Fruit fly (Drosophila melanogaster): Measurements from ENCODE around the gene CG43169.
A peak's percentile ranks its signal among the peaks of the same experiment; 100 is the strongest.

CG43169 gene

DNA sequence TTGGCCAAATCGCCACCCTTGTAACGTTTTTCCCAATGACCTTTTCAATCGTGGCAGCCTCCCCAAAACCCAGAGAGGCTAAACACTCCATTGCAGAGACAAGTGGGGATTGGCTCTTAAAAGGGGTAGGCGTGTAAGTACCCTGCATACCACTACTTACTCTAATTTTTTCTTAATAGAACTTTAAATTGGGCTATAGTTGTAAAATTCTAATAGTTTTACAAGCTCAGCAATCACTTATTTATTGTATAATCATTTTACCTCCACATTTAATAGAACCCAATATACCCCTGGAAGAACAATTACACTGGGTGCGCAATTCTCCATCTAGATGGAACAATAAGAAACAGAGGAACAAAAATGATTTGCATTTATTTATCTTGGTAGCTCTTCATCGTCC is 46.7 kb downstream of the CG43169 start (continued):
- TF ChIP-seq CoRest (tag; optimal IDR thresholded peaks at IDR 0.05) (peak; percentile 79), Blimp-1 (GFP tag; optimal IDR thresholded peaks at IDR 0.05) (peak; percentile 79), z (GFP tag; IDR thresholded peaks at IDR 0.05) (0 out of 3 replicates have a peak, but pooled peaks have one; percentile 59), CG3163 (GFP tag; optimal IDR thresholded peaks at IDR 0.05) (peak; percentile 23), Mrtf (GFP tag; IDR thresholded peaks at IDR 0.05) (peak; percentile 78), CG10959 (GFP tag; IDR thresholded peaks at IDR 0.05) (peak; percentile 45; the same call in 1 of the 2 replicates), Hmr (GFP tag; optimal IDR thresholded peaks at IDR 0.05) (peak; percentile 76), nerfin-1 (tag; optimal IDR thresholded peaks at IDR 0.05) (peak; percentile 61), ranshi (GFP tag; IDR thresholded peaks at IDR 0.05) (peak; percentile 77), nom (GFP tag; optimal IDR thresholded peaks at IDR 0.05) (no peak), CG4360 (GFP tag; IDR thresholded peaks at IDR 0.05) (no peak), pros (GFP tag; optimal IDR thresholded peaks at IDR 0.05) (no peak), oc (tag; optimal IDR thresholded peaks at IDR 0.05) (peak; percentile 75), ttk (GFP tag; IDR thresholded peaks at IDR 0.05) (peak; percentile 79), salm (tag; optimal IDR thresholded peaks at IDR 0.05) (peak; percentile 57), Asciz (GFP tag; optimal IDR thresholded peaks at IDR 0.05) (peak; percentile 55), tio (GFP tag; optimal IDR thresholded peaks at IDR 0.05) (peak; percentile 59), pb (GFP tag; optimal IDR thresholded peaks at IDR 0.05) (no peak), Dip2 (GFP tag; IDR thresholded peaks at IDR 0.05) (no peak), CG16863 (GFP tag; optimal IDR thresholded peaks at IDR 0.05) (peak; percentile 56), schlank (tag; optimal IDR thresholded peaks at IDR 0.05) (no peak), ERR (GFP tag; optimal IDR thresholded peaks at IDR 0.05) (peak; percentile 38), Kr (GFP tag; optimal IDR thresholded peaks at IDR 0.05) (no peak), Hr3 (GFP tag; optimal IDR thresholded peaks at IDR 0.05) (peak; percentile 71), CG6765 (GFP tag; optimal IDR thresholded peaks at IDR 0.05) (no peak), CG12659 (GFP tag; optimal IDR thresholded peaks at IDR 0.05) (peak; percentile 77), br (optimal IDR thresholded peaks at IDR 0.05) (no peak), CG3838 (GFP tag; optimal IDR thresholded peaks at IDR 0.05) (no peak), CG3407 (GFP tag; optimal IDR thresholded peaks at IDR 0.05) (no peak), CG4617 (GFP tag; optimal IDR thresholded peaks at IDR 0.05; ENCODE audit: borderline replicate concordance) (no peak), NFAT (GFP tag; IDR thresholded peaks at IDR 0.05) (peak; percentile 45; the same call in 1 of the 2 replicates), Dek (tag; optimal IDR thresholded peaks at IDR 0.05) (peak; percentile 62), ems (GFP tag; optimal IDR thresholded peaks at IDR 0.05) (peak; percentile 66), CG10654 (GFP tag; optimal IDR thresholded peaks at IDR 0.05) (peak; percentile 47), CG12744 (GFP tag; optimal IDR thresholded peaks at IDR 0.05) (peak; percentile 15), Deaf1 (tag; optimal IDR thresholded peaks at IDR 0.05) (peak; percentile 40), CG13424 (tag; optimal IDR thresholded peaks at IDR 0.05) (peak; percentile 75), CG8924 (tag; optimal IDR thresholded peaks at IDR 0.05) (peak; percentile 80), Rfx (GFP tag; IDR thresholded peaks at IDR 0.05) (peak; percentile 79), sim (GFP tag; IDR thresholded peaks at IDR 0.05) (peak; percentile 68), sens (GFP tag) (peak; percentile 95), dmrt11E (tag; optimal IDR thresholded peaks at IDR 0.05) (peak; percentile 62), so (GFP tag; IDR thresholded peaks at IDR 0.05) (peak; percentile 59; the same call in 1 of the 3 replicates), Stat92E (GFP tag; optimal IDR thresholded peaks at IDR 0.05) (no peak), Nf-YB (GFP tag; optimal IDR thresholded peaks at IDR 0.05) (peak; percentile 30), dan (GFP tag; IDR thresholded peaks at IDR 0.05) (0 out of 2 replicates have a peak, but pooled peaks have one; percentile 25), CG12219 (GFP tag; optimal IDR thresholded peaks at IDR 0.05) (peak; percentile 78), CG4854 (GFP tag; optimal IDR thresholded peaks at IDR 0.05) (peak; percentile 36), CG9876 (GFP tag; optimal IDR thresholded peaks at IDR 0.05) (no peak), Myb (GFP tag; optimal IDR thresholded peaks at IDR 0.05) (peak; percentile 40), Antp (GFP tag; optimal IDR thresholded peaks at IDR 0.05) (peak; percentile 62)

All from whole organism, embryonic.